Worm (Caenorhabditis elegans): Measurements from ENCODE around the gene ZC513.2.

DNA sequence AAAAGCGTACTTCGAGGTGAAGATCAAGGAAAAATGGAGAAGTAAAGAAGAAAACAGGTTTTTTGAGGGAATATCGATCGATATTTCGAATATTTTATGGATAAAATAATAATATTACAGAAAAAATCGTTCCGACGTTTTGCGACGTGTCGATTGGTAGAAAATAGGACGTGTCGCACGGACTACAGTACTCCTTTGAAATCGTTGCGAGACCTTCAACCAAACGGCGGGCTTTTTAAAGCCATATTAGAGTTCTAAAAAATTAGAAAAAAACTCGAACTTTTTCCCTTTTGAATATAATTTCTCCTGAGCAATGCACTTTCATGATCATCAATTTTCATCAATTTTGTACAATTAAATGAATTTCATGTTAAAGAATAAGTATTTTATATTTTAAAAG lies 44.1 kb upstream of the ZC513.2 start, which contains the start of gene Y97E10AR.4:
- TF ChIP-seq snpc-4 (tag; optimal IDR thresholded peaks at IDR 0.05), result no peak
- TF ChIP-seq sup-37 (GFP tag; optimal IDR thresholded peaks at IDR 0.05), result no peak

All from whole organism, L1 larva.